Worm (Caenorhabditis elegans): ENCODE measurements around the gene cyp-33B1.

Gene cyp-33B1

DNA sequence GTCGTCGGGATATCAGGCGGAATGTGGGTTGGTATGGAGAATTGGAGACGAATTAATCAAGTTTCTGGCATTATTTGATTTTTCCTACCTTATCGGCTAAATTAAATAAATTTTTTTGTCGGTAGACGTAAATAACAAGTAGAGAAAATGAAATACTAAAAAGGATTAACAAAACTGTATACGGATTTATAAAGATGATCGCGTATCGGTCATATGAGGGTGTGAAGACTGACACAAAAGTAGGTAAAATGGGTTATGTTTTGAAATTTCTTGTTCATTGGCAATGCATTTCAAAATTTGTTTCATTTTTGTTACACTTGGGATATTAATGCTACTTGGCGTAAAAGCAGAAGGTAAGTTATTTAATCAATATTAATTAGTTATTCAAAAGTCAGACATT lies 18.3 kb downstream of the cyp-33B1 start, which contains the start of the genes C25E10.16 and C25E10.13:
Gene C25E10.16, minus strand, starts transcription at position 101 of the 400 bp plus-strand sequence.
Gene C25E10.13, plus strand, starts transcription at position 256 of the 400 bp plus-strand sequence.
- TF ChIP-seq ceh-16 (tag; optimal IDR thresholded peaks at IDR 0.05) (no peak), sma-9 (GFP tag; optimal IDR thresholded peaks at IDR 0.05) (no peak), sma-9 (tag; optimal IDR thresholded peaks at IDR 0.05) (no peak), mdl-1 (tag; optimal IDR thresholded peaks at IDR 0.05) (no peak), C34F6.9 (tag; optimal IDR thresholded peaks at IDR 0.05) (no peak), nhr-237 (tag; optimal IDR thresholded peaks at IDR 0.05) (no peak), R02D3.7 (tag; optimal IDR thresholded peaks at IDR 0.05) (no peak), ama-1 (optimal IDR thresholded peaks at IDR 0.05) (no peak), crh-2 (tag; optimal IDR thresholded peaks at IDR 0.05) (no peak), ZK546.5 (tag; optimal IDR thresholded peaks at IDR 0.05) (no peak), dmd-4 (tag; optimal IDR thresholded peaks at IDR 0.05) (no peak), unc-39 (tag; optimal IDR thresholded peaks at IDR 0.05) (no peak), snpc-4 (tag; optimal IDR thresholded peaks at IDR 0.05) (no peak), ztf-1 (GFP tag; conservative IDR thresholded peaks at IDR 0.05) (no peak), elt-3 (tag; optimal IDR thresholded peaks at IDR 0.05) (no peak), nhr-21 (tag; optimal IDR thresholded peaks at IDR 0.05) (no peak)

DNA sequence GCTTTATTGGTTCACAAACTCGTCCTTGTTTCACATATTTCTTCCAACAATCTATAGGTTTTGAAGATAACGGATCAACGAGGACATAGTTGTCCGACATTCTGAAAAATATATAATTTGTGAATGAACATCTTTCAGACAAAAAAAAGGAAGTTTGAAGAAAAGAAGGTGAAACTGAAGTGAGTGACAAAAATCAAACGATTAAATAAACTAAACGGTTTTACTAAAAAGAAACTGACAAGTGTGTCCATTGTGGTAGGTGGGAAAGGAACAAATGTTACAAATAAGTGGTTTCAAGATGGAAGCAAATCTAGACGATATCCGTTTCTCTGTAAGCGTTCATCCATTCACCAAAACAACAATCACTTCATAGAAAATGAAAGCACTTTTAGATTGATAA lies 21.2 kb downstream of the cyp-33B1 start, which contains the start of gene C25E10.12:
Gene C25E10.12, minus strand, starts transcription at position 101 of the 400 bp plus-strand sequence.
- no peak for TF ChIP-seq Y55F3AM.14 (GFP tag; optimal IDR thresholded peaks at IDR 0.05)

DNA sequence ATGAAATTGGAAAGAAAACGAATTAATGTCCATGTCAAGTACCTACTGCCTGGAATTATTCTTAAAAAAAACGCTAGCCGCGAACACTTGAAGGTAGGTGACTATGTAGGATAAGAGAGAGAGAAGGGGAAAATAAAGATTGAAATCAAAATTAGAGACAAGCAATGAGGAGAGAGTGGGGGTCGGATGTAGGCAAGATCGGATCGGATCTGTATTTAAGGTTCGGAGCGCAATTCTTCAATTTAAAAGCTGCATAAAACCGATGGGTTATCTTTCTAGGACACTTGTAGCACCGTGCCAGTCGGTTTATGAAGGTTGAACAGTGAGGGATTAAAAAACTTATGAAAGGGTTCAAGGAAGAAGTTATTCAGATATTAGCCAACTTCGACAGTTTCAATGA lies 22.0 kb downstream of the cyp-33B1 start:
- TF ChIP-seq nhr-25 (tag; optimal IDR thresholded peaks at IDR 0.05) (peak; percentile 27), ztf-11 (tag; optimal IDR thresholded peaks at IDR 0.05) (no peak)

DNA sequence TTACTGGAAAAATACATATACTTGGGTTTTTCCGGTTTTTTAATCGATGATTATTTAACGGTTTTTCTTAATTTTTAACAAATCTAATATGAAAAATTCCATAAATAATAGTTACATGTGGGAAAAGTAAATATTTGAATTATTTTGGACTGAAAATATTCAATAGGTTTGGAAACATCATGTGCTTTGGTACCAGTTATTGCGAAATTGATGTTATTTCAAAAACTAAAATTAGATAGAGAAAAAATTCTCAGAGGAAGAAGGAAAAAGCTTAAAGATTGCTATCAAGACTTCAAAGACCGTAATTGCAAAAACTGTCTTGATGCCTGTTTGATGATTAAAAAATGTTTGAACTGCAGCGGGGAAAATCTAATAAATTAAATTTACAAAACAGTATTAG lies 23.9 kb downstream of the cyp-33B1 start:
- TF ChIP-seq nhr-11 (tag; optimal IDR thresholded peaks at IDR 0.05), result no peak

DNA sequence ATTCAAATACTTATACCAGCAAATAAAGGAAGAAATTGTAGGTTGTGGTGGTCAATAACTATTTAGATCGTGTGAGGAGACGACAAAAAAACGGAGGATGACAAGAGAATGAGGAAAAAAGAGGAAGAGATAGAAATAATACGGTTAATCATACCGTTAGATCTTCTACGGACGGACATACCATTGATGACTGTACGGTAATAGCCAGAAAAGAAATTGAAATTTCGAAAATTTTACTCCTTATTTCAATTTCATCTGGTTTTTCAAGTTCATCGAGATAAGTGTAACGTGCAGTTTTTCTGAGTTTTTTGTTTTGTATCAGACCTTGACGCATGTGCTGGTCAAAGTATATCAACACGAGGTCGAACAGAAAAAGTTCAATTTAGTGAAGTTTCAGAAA lies 24.8 kb downstream of the cyp-33B1 start:
- TF ChIP-seq ceh-16 (tag; optimal IDR thresholded peaks at IDR 0.05) (peak; percentile 30), blmp-1 (tag; optimal IDR thresholded peaks at IDR 0.05; ENCODE audit: insufficient read depth) (peak; percentile 61), sma-9 (GFP tag; optimal IDR thresholded peaks at IDR 0.05) (peak; percentile 25), sma-9 (tag; optimal IDR thresholded peaks at IDR 0.05) (no peak), nhr-77 (tag; optimal IDR thresholded peaks at IDR 0.05) (no peak), nhr-25 (tag; optimal IDR thresholded peaks at IDR 0.05) (peak; percentile 35), ama-1 (optimal IDR thresholded peaks at IDR 0.05) (no peak)

DNA sequence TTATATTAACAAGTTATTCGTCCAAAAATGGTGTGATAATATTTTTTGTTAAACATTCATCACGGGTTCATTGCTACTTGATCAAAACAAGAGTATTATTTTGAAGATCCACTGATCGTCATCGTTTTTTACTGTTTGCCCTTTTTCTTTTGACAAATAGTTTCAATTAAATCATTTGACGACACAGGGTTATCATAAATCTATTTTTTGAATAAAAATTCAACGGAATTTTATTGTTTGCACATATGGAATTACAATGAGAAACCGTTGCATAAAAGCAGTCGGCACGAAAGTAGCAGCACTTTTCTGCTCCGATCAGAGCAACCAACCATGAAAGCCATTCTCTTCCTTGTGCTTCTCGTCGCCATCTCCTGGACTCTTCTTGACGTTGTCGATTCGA lies 26.5 kb downstream of the cyp-33B1 start, which contains the start of gene fip-2:
Gene fip-2, plus strand, starts transcription at position 301 of the 400 bp plus-strand sequence.
- TF ChIP-seq sma-9 (GFP tag; optimal IDR thresholded peaks at IDR 0.05), result no peak
- TF ChIP-seq sma-9 (tag; optimal IDR thresholded peaks at IDR 0.05), result no peak
- no peak for TF ChIP-seq nhr-6 (tag; optimal IDR thresholded peaks at IDR 0.05)
- TF ChIP-seq ztf-1 (GFP tag; conservative IDR thresholded peaks at IDR 0.05), result no peak
- TF ChIP-seq unc-62 (GFP tag; optimal IDR thresholded peaks at IDR 0.05), result no peak
- TF ChIP-seq fos-1 (tag; optimal IDR thresholded peaks at IDR 0.05), result no peak
- no peak for TF ChIP-seq nhr-23 (tag; optimal IDR thresholded peaks at IDR 0.05)
- no peak for TF ChIP-seq dmd-4 (tag; optimal IDR thresholded peaks at IDR 0.05)
- TF ChIP-seq snpc-4 (tag; optimal IDR thresholded peaks at IDR 0.05), result no peak
- TF ChIP-seq nhr-77 (tag; optimal IDR thresholded peaks at IDR 0.05), result no peak
- TF ChIP-seq mdl-1 (tag; optimal IDR thresholded peaks at IDR 0.05), result no peak
- TF ChIP-seq C34F6.9 (tag; optimal IDR thresholded peaks at IDR 0.05), result no peak
- TF ChIP-seq unc-39 (tag; optimal IDR thresholded peaks at IDR 0.05), result no peak
- no peak for TF ChIP-seq lin-39 (tag; optimal IDR thresholded peaks at IDR 0.05)
- TF ChIP-seq nhr-12 (tag; optimal IDR thresholded peaks at IDR 0.05), result no peak

DNA sequence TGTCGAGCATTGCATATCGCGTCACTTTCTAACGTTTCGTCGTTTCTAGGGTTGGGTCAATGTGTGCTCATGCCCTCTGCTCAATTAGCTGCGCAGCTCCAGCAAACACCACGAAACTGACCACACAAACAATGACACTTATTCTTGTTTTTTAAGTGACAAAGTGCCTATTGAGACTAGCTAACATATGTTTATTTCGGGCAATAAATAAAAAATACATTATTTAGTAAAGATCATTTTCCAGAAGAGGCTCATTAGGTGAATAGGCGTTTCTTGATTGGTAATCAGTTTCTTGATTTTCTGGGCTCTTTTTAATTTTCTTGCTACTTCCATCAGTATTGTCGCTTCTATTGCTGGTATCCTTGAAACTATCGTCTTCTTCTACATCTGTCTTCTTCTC lies 28.6 kb downstream of the cyp-33B1 start, which contains the start of gene T27E4.5:
Gene T27E4.5, minus strand, starts transcription at position 101 of the 400 bp plus-strand sequence.
- no peak for TF ChIP-seq mdl-1 (tag; optimal IDR thresholded peaks at IDR 0.05)
- no peak for TF ChIP-seq nhr-6 (tag; optimal IDR thresholded peaks at IDR 0.05)
- no peak for TF ChIP-seq unc-39 (tag; optimal IDR thresholded peaks at IDR 0.05)
- no peak for TF ChIP-seq nhr-10 (tag; optimal IDR thresholded peaks at IDR 0.05)
- TF ChIP-seq alr-1 (tag; optimal IDR thresholded peaks at IDR 0.05), result no peak
- no peak for TF ChIP-seq fos-1 (tag; optimal IDR thresholded peaks at IDR 0.05)
- no peak for TF ChIP-seq C34F6.9 (tag; optimal IDR thresholded peaks at IDR 0.05)
- no peak for TF ChIP-seq crh-2 (tag; optimal IDR thresholded peaks at IDR 0.05)
- no peak for TF ChIP-seq snpc-4 (tag; optimal IDR thresholded peaks at IDR 0.05)
- TF ChIP-seq ceh-16 (tag; optimal IDR thresholded peaks at IDR 0.05), result no peak
- TF ChIP-seq lin-13 (GFP tag; optimal IDR thresholded peaks at IDR 0.05), result no peak
- TF ChIP-seq nhr-129 (tag; optimal IDR thresholded peaks at IDR 0.05), result no peak
- no peak for TF ChIP-seq unc-55 (GFP tag; optimal IDR thresholded peaks at IDR 0.05)
- TF ChIP-seq zag-1 (tag; optimal IDR thresholded peaks at IDR 0.05), result no peak
- no peak for TF ChIP-seq ZK546.5 (tag; optimal IDR thresholded peaks at IDR 0.05)
- no peak for TF ChIP-seq nhr-12 (tag; optimal IDR thresholded peaks at IDR 0.05)
- TF ChIP-seq lin-11 (tag; optimal IDR thresholded peaks at IDR 0.05), result no peak
- TF ChIP-seq nhr-77 (tag; optimal IDR thresholded peaks at IDR 0.05), result no peak

Data from whole organism, L2 larva.